Fruit fly (Drosophila melanogaster) whole organism, embryonic: Measurements from ENCODE around the gene CG6330.

Experiments
- Adf1 ChIP-seq: fragments of 200-800 bp; sonication (Bioruptor generic); IDR thresholded peaks from 2 replicates; pipeline ENCODE4 v1.3.6; 2022; ENCODE audit warnings: missing biosample characterization, missing genetic modification characterization
- CG10366 ChIP-seq: fragments of 200-800 bp; sonication (Bioruptor generic); IDR thresholded peaks from 2 replicates; pipeline ENCODE4 v1.3.6; 2022; ENCODE audit warnings: missing biosample characterization, missing genetic modification characterization
- CG11695 ChIP-seq: fragments of 200-800 bp; sonication (Bioruptor generic); IDR thresholded peaks from 3 replicates; pipeline ENCODE4 v1.3.6; 2022; ENCODE audit warnings: missing biosample characterization, missing genetic modification characterization
- CG1233 ChIP-seq: fragments of 200-800 bp; sonication (Bioruptor generic); optimal IDR thresholded peaks from 4 replicates; lab custom pipeline; 2018; ENCODE audit warnings: missing biosample characterization, mild to moderate bottlenecking, missing genetic modification characterization
- CG12942 ChIP-seq: fragments of 200-800 bp; sonication (Bioruptor generic); optimal IDR thresholded peaks from 3 replicates; lab custom pipeline; 2016; ENCODE audit warnings: missing biosample characterization, missing genetic modification characterization
- CG13624 ChIP-seq: fragments of 200-800 bp; sonication (Bioruptor generic); optimal IDR thresholded peaks from 2 replicates; lab custom pipeline; 2016; ENCODE audit warnings: missing biosample characterization, missing genetic modification characterization
- CG14441 ChIP-seq: fragments of 200-800 bp; sonication (Bioruptor generic); IDR thresholded peaks from 2 replicates; pipeline ENCODE4 v1.3.6; 2022; ENCODE audit warnings: missing biosample characterization, missing genetic modification characterization
- CG15269 ChIP-seq: fragments of 200-800 bp; sonication (Bioruptor generic); optimal IDR thresholded peaks from 2 replicates; lab custom pipeline; 2018; ENCODE audit warnings: missing biosample characterization, mild to moderate bottlenecking, missing genetic modification characterization, moderate library complexity
- CG18599 ChIP-seq: fragments of 200-800 bp; sonication (Bioruptor generic); optimal IDR thresholded peaks from 3 replicates; lab custom pipeline; 2017; ENCODE audit warnings: missing biosample characterization, missing genetic modification characterization, mild to moderate bottlenecking, moderate library complexity, missing genetic modification reagents
- CG2116 ChIP-seq: fragments of 200-800 bp; sonication (Bioruptor generic); optimal IDR thresholded peaks from 3 replicates; lab custom pipeline; 2018; ENCODE audit warnings: missing biosample characterization, mild to moderate bottlenecking, missing genetic modification characterization
- CG2120 ChIP-seq: fragments of 200-800 bp; sonication (Bioruptor generic); optimal IDR thresholded peaks from 3 replicates; lab custom pipeline; 2016; ENCODE audit warnings: missing biosample characterization, missing genetic modification characterization
- CG2199 ChIP-seq: fragments of 200-800 bp; sonication (Bioruptor generic); IDR thresholded peaks from 3 replicates; pipeline ENCODE4 v1.3.6; 2022; ENCODE audit warnings: missing biosample characterization, missing genetic modification characterization
- CG2678 ChIP-seq: fragments of 200-800 bp; sonication (Bioruptor generic); optimal IDR thresholded peaks from 3 replicates; lab custom pipeline; 2019; ENCODE audit warnings: missing biosample characterization, mild to moderate bottlenecking, missing genetic modification characterization, moderate library complexity
- CG31224 ChIP-seq: fragments of 200-800 bp; sonication (Bioruptor generic); IDR thresholded peaks from 2 replicates; pipeline ENCODE4 v1.3.6; 2022; ENCODE audit warnings: missing biosample characterization, missing genetic modification characterization
- CG32767 ChIP-seq: fragments of 200-800 bp; sonication (Bioruptor generic); IDR thresholded peaks from 2 replicates; pipeline ENCODE4 v1.3.6; 2022; ENCODE audit warnings: missing biosample characterization, missing genetic modification characterization
- CG4617 ChIP-seq: fragments of 200-800 bp; sonication (Bioruptor generic); optimal IDR thresholded peaks from 3 replicates; lab custom pipeline; 2016; ENCODE audit warnings: missing biosample characterization, missing genetic modification characterization, borderline replicate concordance
- CG6683 ChIP-seq: fragments of 200-800 bp; sonication (Bioruptor generic); optimal IDR thresholded peaks from 2 replicates; lab custom pipeline; 2017; ENCODE audit warnings: missing biosample characterization, mild to moderate bottlenecking, missing genetic modification characterization, missing genetic modification reagents
- CG7556 ChIP-seq: fragments of 200-800 bp; sonication (Bioruptor generic); optimal IDR thresholded peaks from 2 replicates; lab custom pipeline; 2017; ENCODE audit warnings: missing biosample characterization, mild to moderate bottlenecking, missing genetic modification characterization
- CG7786 ChIP-seq: fragments of 200-800 bp; sonication (Bioruptor generic); optimal IDR thresholded peaks from 2 replicates; lab custom pipeline; 2016; ENCODE audit warnings: missing biosample characterization, missing genetic modification characterization
- CG9609 ChIP-seq: fragments of 200-800 bp; sonication (Bioruptor generic); optimal IDR thresholded peaks from 3 replicates; lab custom pipeline; 2016; ENCODE audit warnings: missing biosample characterization, missing genetic modification characterization
- CG9932 ChIP-seq: fragments of 200-800 bp; sonication (Bioruptor generic); IDR thresholded peaks from 2 replicates; pipeline ENCODE4 v1.3.6; 2022; ENCODE audit warnings: missing biosample characterization, missing genetic modification characterization
- D ChIP-seq, 2 experiments: fragments of 200-800 bp in 1 of 2; fragments of >200 bp in 1 of 2; sonication (Bioruptor generic) in 1 of 2; optimal IDR thresholded peaks; 2 replicates in 1 of 2; 3 replicates in 1 of 2; lab custom pipeline; 2017; ENCODE audit warnings: mild to moderate bottlenecking in 1 of 2, missing biosample characterization in 1 of 2, missing genetic modification characterization in 1 of 2, missing genetic modification reagents in 1 of 2
- D19A ChIP-seq: fragments of 200-800 bp; optimal IDR thresholded peaks from 3 replicates; lab custom pipeline; 2019; ENCODE audit warnings: missing biosample characterization, mild to moderate bottlenecking, missing genetic modification characterization, moderate library complexity
- Dad ChIP-seq: fragments of 200-800 bp; sonication (Bioruptor generic); optimal IDR thresholded peaks from 3 replicates; lab custom pipeline; 2016; ENCODE audit warnings: missing biosample characterization, missing genetic modification characterization
- E2f1 ChIP-seq: fragments of 200-800 bp; sonication (Bioruptor generic); IDR thresholded peaks from 2 replicates; pipeline ENCODE4 v1.3.6; 2022; ENCODE audit warnings: missing biosample characterization, missing genetic modification characterization
- Fer3 ChIP-seq: fragments of 200-800 bp; sonication (Bioruptor generic); optimal IDR thresholded peaks from 2 replicates; lab custom pipeline; 2018; ENCODE audit warnings: missing biosample characterization, mild to moderate bottlenecking, missing genetic modification characterization, moderate library complexity
- H2.0 ChIP-seq: fragments of 200-800 bp; sonication (Bioruptor generic); IDR thresholded peaks from 2 replicates; pipeline ENCODE4 v1.3.6; 2022; ENCODE audit warnings: missing biosample characterization, missing genetic modification characterization
- Hmx ChIP-seq: fragments of 200-800 bp; sonication (Bioruptor generic); optimal IDR thresholded peaks from 2 replicates; lab custom pipeline; 2016; ENCODE audit warnings: missing biosample characterization, missing genetic modification characterization
- Lpt ChIP-seq: fragments of >200 bp; optimal IDR thresholded peaks from 2 replicates; lab custom pipeline; 2018; ENCODE audit warnings: missing biosample characterization, missing genetic modification characterization
- Med ChIP-seq: fragments of 200-800 bp; sonication (Bioruptor generic); peaks from one replicate; lab custom pipeline; 2016; ENCODE audit warnings: missing biosample characterization, missing genetic modification characterization, mild to moderate bottlenecking, inconsistent platforms, moderate library complexity
- Meics ChIP-seq: fragments of 200-800 bp; sonication (Bioruptor generic); optimal IDR thresholded peaks from 2 replicates; lab custom pipeline; 2017; ENCODE audit warnings: missing biosample characterization, mild to moderate bottlenecking, missing genetic modification characterization
- Pdp1 ChIP-seq, 2 experiments: fragments of 200-800 bp; sonication (Bioruptor generic); optimal IDR thresholded peaks; 3 replicates each; lab custom pipeline; 2016; ENCODE audit warnings: missing biosample characterization in 2 of 2, missing genetic modification characterization in 2 of 2, mild to moderate bottlenecking in 1 of 2, moderate library complexity in 1 of 2
- Ptx1 ChIP-seq: fragments of 200-800 bp; sonication (Bioruptor generic); IDR thresholded peaks from 2 replicates; pipeline ENCODE4 v1.3.6; 2022; ENCODE audit warnings: missing biosample characterization, missing genetic modification characterization
- Spps ChIP-seq: fragments of 200-800 bp; sonication (Bioruptor generic); optimal IDR thresholded peaks from 2 replicates; lab custom pipeline; 2018; ENCODE audit warnings: missing biosample characterization, mild to moderate bottlenecking, missing genetic modification characterization
- Sry-β ChIP-seq: fragments of 200-800 bp; sonication (Bioruptor generic); optimal IDR thresholded peaks from 2 replicates; lab custom pipeline; 2018; ENCODE audit warnings: missing biosample characterization, mild to moderate bottlenecking, missing genetic modification characterization, moderate library complexity
- ash1 ChIP-seq: fragments of 200-800 bp; sonication (Bioruptor generic); optimal IDR thresholded peaks from 2 replicates; lab custom pipeline; 2018; ENCODE audit warnings: missing biosample characterization, mild to moderate bottlenecking, missing genetic modification characterization
- chinmo ChIP-seq: fragments of 200-800 bp; sonication (Bioruptor generic); IDR thresholded peaks from 4 replicates; pipeline ENCODE4 v1.3.6; 2022; ENCODE audit warnings: missing biosample characterization, missing genetic modification characterization; ENCODE audit not compliant: partially characterized antibody
- crc ChIP-seq: fragments of 200-800 bp; sonication (Bioruptor generic); optimal IDR thresholded peaks from 2 replicates; lab custom pipeline; 2016; ENCODE audit warnings: missing biosample characterization, missing genetic modification characterization
- dysf ChIP-seq: fragments of 200-800 bp; sonication (Bioruptor generic); IDR thresholded peaks from 3 replicates; pipeline ENCODE4 v1.3.6; 2022; ENCODE audit warnings: missing biosample characterization, missing genetic modification characterization
- fd102C ChIP-seq: fragments of 200-800 bp; sonication (Bioruptor generic); optimal IDR thresholded peaks from 2 replicates; lab custom pipeline; 2018; ENCODE audit warnings: missing biosample characterization, mild to moderate bottlenecking, missing genetic modification characterization, moderate library complexity
- h ChIP-seq: fragments of >200 bp; optimal IDR thresholded peaks from 2 replicates; lab custom pipeline; 2017
- lab ChIP-seq: fragments of 200-800 bp; sonication (Bioruptor generic); optimal IDR thresholded peaks from 3 replicates; lab custom pipeline; 2017; ENCODE audit warnings: missing biosample characterization, missing genetic modification characterization, mild to moderate bottlenecking, moderate library complexity, missing genetic modification reagents
- row ChIP-seq: fragments of 200-800 bp; sonication (Bioruptor generic); IDR thresholded peaks from 3 replicates; pipeline ENCODE4 v1.3.6; 2022; ENCODE audit warnings: missing biosample characterization, missing genetic modification characterization
- sisA ChIP-seq: fragments of 200-800 bp; sonication (Bioruptor generic); IDR thresholded peaks from 2 replicates; pipeline ENCODE4 v1.3.6; 2022; ENCODE audit warnings: missing biosample characterization, missing genetic modification characterization
- tgo ChIP-seq: fragments of 200-800 bp; sonication (Bioruptor generic); IDR thresholded peaks from 3 replicates; pipeline ENCODE4 v1.3.6; 2022; ENCODE audit warnings: missing biosample characterization, missing genetic modification characterization
- tin ChIP-seq: fragments of 200-800 bp; sonication (Bioruptor generic); optimal IDR thresholded peaks from 3 replicates; lab custom pipeline; 2016; ENCODE audit warnings: missing biosample characterization, missing genetic modification characterization
- wdn ChIP-seq: fragments of 200-800 bp; sonication (Bioruptor generic); IDR thresholded peaks from 2 replicates; pipeline ENCODE4 v1.3.6; 2022; ENCODE audit warnings: missing biosample characterization, missing genetic modification characterization
- wek ChIP-seq: fragments of 200-800 bp; sonication (Bioruptor generic); optimal IDR thresholded peaks from 3 replicates; lab custom pipeline; 2018; ENCODE audit warnings: missing biosample characterization, mild to moderate bottlenecking, missing genetic modification characterization, moderate library complexity

Gene CG6330

DNA sequence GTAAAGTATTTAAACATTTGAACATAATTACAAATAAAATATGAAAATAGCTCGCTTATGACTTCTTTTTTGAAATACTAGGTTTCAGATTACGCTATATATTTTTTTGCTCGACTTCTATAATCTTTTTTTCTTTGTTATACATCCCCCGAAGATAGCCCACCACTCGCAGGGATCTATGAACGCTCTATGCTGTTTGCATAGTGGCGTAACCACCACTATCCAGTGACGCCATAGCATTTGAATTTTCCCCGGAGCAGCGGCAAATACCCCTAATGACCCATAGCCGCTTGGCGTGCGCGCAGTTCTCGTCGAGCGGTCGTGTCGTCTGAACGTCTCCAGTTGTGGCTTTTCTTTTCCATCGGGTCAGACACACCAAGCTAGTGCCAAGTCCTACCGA lies 19.9 kb upstream of the CG6330 start, which contains the start of the genes CG14253 and CG46313:
Gene CG14253, plus strand, starts transcription at position 301 of the 400 bp plus-strand sequence.
Gene CG46313, plus strand, starts transcription at position 301 of the 400 bp plus-strand sequence.
- TF ChIP-seq sisA (GFP tag; lab: Robert Waterston, UW) (no peak; the same call in 1 of the 2 replicates), Med (GFP tag; lab: Kevin White, UChicago) (peak; percentile 30), Adf1 (GFP tag; lab: Robert Waterston, UW) (peak; percentile 11; the same call in 1 of the 2 replicates), chinmo (GFP tag; lab: Robert Waterston, UW) (no peak), Meics (peak; percentile 5), dysf (GFP tag; lab: Robert Waterston, UW) (0 out of 3 replicates have a peak, but pooled peaks have one; percentile 5), lab (GFP tag; lab: Kevin White, UChicago) (peak; percentile 29), CG18599 (GFP tag; lab: Kevin White, UChicago) (peak; percentile 3), CG9609 (no peak), CG7786 (GFP tag; lab: Kevin White, UChicago) (no peak), D (optimal IDR thresholded peaks at IDR 0.05; lab: Kevin White, UChicago) (no peak), D (GFP tag; optimal IDR thresholded peaks at IDR 0.05; lab: Kevin White, UChicago) (no peak), CG1233 (GFP tag; lab: Kevin White, UChicago) (no peak), wek (GFP tag; lab: Kevin White, UChicago) (peak; percentile 36), CG10366 (GFP tag; lab: Robert Waterston, UW) (no peak), row (GFP tag; lab: Robert Waterston, UW) (peak; percentile 26; the same call in 1 of the 3 replicates), wdn (GFP tag; lab: Robert Waterston, UW) (no peak), E2f1 (GFP tag; lab: Robert Waterston, UW) (no peak), Pdp1 (GFP tag; optimal IDR thresholded peaks at IDR 0.05; lab: Kevin White, UChicago) (peak in 1 of 2 experiments; percentile 53), crc (GFP tag; lab: Kevin White, UChicago) (peak; percentile 6), h (lab: Kevin White, UChicago) (no peak), CG12942 (GFP tag; lab: Kevin White, UChicago) (no peak)

- no peak for TF ChIP-seq CG2116 (GFP tag; lab: Kevin White, UChicago)
- TF ChIP-seq CG7556: no peak
- peak; percentile 31 for TF ChIP-seq CG15269 (tag; lab: Kevin White, UChicago)
- peak; percentile 30 for TF ChIP-seq lab (GFP tag; lab: Kevin White, UChicago)
- no peak for TF ChIP-seq Lpt (GFP tag; lab: Kevin White, UChicago)
- TF ChIP-seq CG4617 (GFP tag; lab: Kevin White, UChicago): no peak
- TF ChIP-seq Ptx1 (GFP tag; lab: Robert Waterston, UW): peak; percentile 21; the same call in 1 of the 2 replicates
- TF ChIP-seq CG32767 (GFP tag; lab: Robert Waterston, UW): no peak
- TF ChIP-seq CG11695 (GFP tag; lab: Robert Waterston, UW): 0 out of 3 replicates have a peak, but pooled peaks have one; percentile 38
- no peak for TF ChIP-seq Dad
- 0 out of 2 replicates have a peak, but pooled peaks have one; percentile 13 for TF ChIP-seq CG14441 (GFP tag; lab: Robert Waterston, UW)
- TF ChIP-seq H2.0 (GFP tag; lab: Robert Waterston, UW): no peak
- TF ChIP-seq ash1 (GFP tag; lab: Kevin White, UChicago): no peak
- peak; percentile 12 for TF ChIP-seq CG2120 (GFP tag; lab: Kevin White, UChicago)
- no peak for TF ChIP-seq tin (GFP tag; lab: Kevin White, UChicago)
- TF ChIP-seq D19A (tag; lab: Kevin White, UChicago): peak; percentile 79
- TF ChIP-seq Meics: peak; percentile 37
- TF ChIP-seq CG6683: no peak
- TF ChIP-seq CG31224 (GFP tag; lab: Robert Waterston, UW): 0 out of 2 replicates have a peak, but pooled peaks have one; percentile 5
- no peak for TF ChIP-seq Sry-β
- TF ChIP-seq CG9932: no peak
- TF ChIP-seq fd102C (GFP tag; lab: Kevin White, UChicago): no peak
- peak; percentile 3 for TF ChIP-seq CG13624 (GFP tag; lab: Kevin White, UChicago)
- TF ChIP-seq row (GFP tag; lab: Robert Waterston, UW): peak; percentile 69; the same call in 2 of the 3 replicates
- no peak for TF ChIP-seq CG2199 (GFP tag; lab: Robert Waterston, UW)
- no peak for TF ChIP-seq Hmx (GFP tag; lab: Kevin White, UChicago)
- TF ChIP-seq Fer3: peak; percentile 1
- peak; percentile 47 for TF ChIP-seq CG2678 (tag; lab: Kevin White, UChicago)
- TF ChIP-seq tgo: no peak; the same call in 2 of the 3 replicates
- TF ChIP-seq E2f1 (GFP tag; lab: Robert Waterston, UW): 0 out of 2 replicates have a peak, but pooled peaks have one; percentile 17
- TF ChIP-seq Spps (tag; lab: Kevin White, UChicago): no peak
These were observed 11.5 kb upstream of the CG6330 start for dm6 chr3R:26969743-26970142.
